Worm (Caenorhabditis elegans) whole organism, midembryonic: Measurements from ENCODE around the gene mrps-2.

Source experiments
- T22C8.4 ChIP-seq: fragments of 200-800 bp; sonication (Bioruptor generic); IDR thresholded peaks from 2 replicates; pipeline ENCODE4 v1.3.6; 2022; ENCODE audit warnings: missing genetic modification characterization, missing compliant biosample characterization
- cog-1 ChIP-seq: sonication (generic microtip); optimal IDR thresholded peaks from 2 replicates; lab custom pipeline; 2016; ENCODE audit warnings: missing genetic modification characterization, missing compliant biosample characterization
- flt-1 ChIP-seq: fragments of 200-800 bp; sonication (Bioruptor generic); IDR thresholded peaks from 2 replicates; pipeline ENCODE4 v1.3.6; 2022; ENCODE audit warnings: missing genetic modification characterization, missing compliant biosample characterization
- klf-2 ChIP-seq: fragments of 200-800 bp; sonication (Bioruptor generic); conservative IDR thresholded peaks from 2 replicates; pipeline ENCODE4 v1.3.6; 2022; ENCODE audit warnings: missing genetic modification reagents, missing genetic modification characterization, missing compliant biosample characterization
- med-1 ChIP-seq: sonication (generic microtip); optimal IDR thresholded peaks from 2 replicates; lab custom pipeline; 2017; ENCODE audit warnings: missing genetic modification characterization, mild to moderate bottlenecking, missing compliant biosample characterization, antibody characterized with exemption, missing genetic modification reagents; ENCODE audit not compliant: insufficient read depth
- ref-1 ChIP-seq: fragments of 200-800 bp; sonication (Bioruptor generic); conservative IDR thresholded peaks from 2 replicates; pipeline ENCODE4 v1.3.6; 2022; ENCODE audit warnings: missing genetic modification reagents, missing genetic modification characterization, missing compliant biosample characterization
- tab-1 ChIP-seq: fragments of 200-800 bp; sonication (Bioruptor generic); IDR thresholded peaks from 2 replicates; pipeline ENCODE4 v1.3.6; 2022; ENCODE audit warnings: missing genetic modification characterization, missing compliant biosample characterization
- ztf-23 ChIP-seq: fragments of 200-800 bp; sonication (Bioruptor generic); IDR thresholded peaks from 2 replicates; pipeline ENCODE4 v1.3.6; 2022; ENCODE audit warnings: missing genetic modification reagents, missing genetic modification characterization, missing compliant biosample characterization
- ztf-29 ChIP-seq: fragments of 200-800 bp; sonication (Bioruptor generic); IDR thresholded peaks from 2 replicates; pipeline ENCODE4 v1.3.6; 2022; ENCODE audit warnings: missing genetic modification reagents, missing genetic modification characterization, missing compliant biosample characterization

mrps-2 gene

ce11 chrV:8507324-8507723 is 41.8 kb downstream of the mrps-2 start, which contains the start of gene ZK994.6:
TSS of gene ZK994.6 (minus strand) at chrV:8507424.
- no peak for TF ChIP-seq flt-1 (GFP tag; lab: Robert Waterston, UW)
- TF ChIP-seq cog-1 (tag; lab: Kevin White, UChicago), result no peak
- no peak for TF ChIP-seq ref-1
- TF ChIP-seq T22C8.4 (GFP tag; lab: Robert Waterston, UW), result no peak
- TF ChIP-seq med-1 (GFP tag; lab: Kevin White, UChicago), result no peak
- no peak for TF ChIP-seq tab-1 (GFP tag; lab: Robert Waterston, UW)
- no peak for TF ChIP-seq klf-2 (GFP tag; lab: Robert Waterston, UW)
- no peak for TF ChIP-seq ztf-23 (GFP tag; lab: Robert Waterston, UW)

ce11 chrV:8513361-8513760 is 47.9 kb downstream of the mrps-2 start, which contains the start of gene F45F2.9:
TSS of gene F45F2.9 (minus strand) at chrV:8513461.
- TF ChIP-seq flt-1 (GFP tag; lab: Robert Waterston, UW) (no peak), ztf-29 (GFP tag; lab: Robert Waterston, UW) (no peak), klf-2 (GFP tag; lab: Robert Waterston, UW) (no peak), ztf-23 (GFP tag; lab: Robert Waterston, UW) (no peak), ref-1 (no peak)

- TF ChIP-seq cog-1 (tag; lab: Kevin White, UChicago) (no peak), flt-1 (GFP tag; lab: Robert Waterston, UW) (no peak), ref-1 (no peak), T22C8.4 (GFP tag; lab: Robert Waterston, UW) (no peak), klf-2 (GFP tag; lab: Robert Waterston, UW) (no peak), ztf-23 (GFP tag; lab: Robert Waterston, UW) (no peak)
Observed at ce11 chrV:8516426-8516825, 50.9 kb downstream of the mrps-2 start.
